Fruit fly (Drosophila melanogaster): ENCODE measurements around the gene CG14556.

The CG14556 gene

dm6 chr3R:26105924-26106494 lies 20.4 kb upstream of the CG14556 start (continued):
- 0 out of 2 replicates have a peak, but pooled peaks have one; percentile 10 for TF ChIP-seq Doc2 (GFP tag; IDR thresholded peaks at IDR 0.05)
- TF ChIP-seq CG15011 (GFP tag; optimal IDR thresholded peaks at IDR 0.05): peak; percentile 61
- TF ChIP-seq twi (tag; optimal IDR thresholded peaks at IDR 0.05): no peak
- TF ChIP-seq CoRest (tag; optimal IDR thresholded peaks at IDR 0.05): peak; percentile 33
- TF ChIP-seq Hey (tag; optimal IDR thresholded peaks at IDR 0.05): peak; percentile 98
- no peak for TF ChIP-seq pan (optimal IDR thresholded peaks at IDR 0.05)
- peak in 1 of 2 experiments; percentile 81 for TF ChIP-seq pan (GFP tag; optimal IDR thresholded peaks at IDR 0.05 in 1 of 2, IDR thresholded peaks at IDR 0.05 in 1 of 2)
- TF ChIP-seq bbx (GFP tag; IDR thresholded peaks at IDR 0.05; ENCODE audit: partially characterized antibody): 0 out of 2 replicates have a peak, but pooled peaks have one; percentile 22
- TF ChIP-seq Pdp1 (GFP tag; optimal IDR thresholded peaks at IDR 0.05): no peak
- peak; percentile 69 for TF ChIP-seq CG10147 (GFP tag; optimal IDR thresholded peaks at IDR 0.05)
- peak; percentile 75 for TF ChIP-seq Hmr (GFP tag; optimal IDR thresholded peaks at IDR 0.05)
- 0 out of 2 replicates have a peak, but pooled peaks have one; percentile 16 for TF ChIP-seq aop (GFP tag; IDR thresholded peaks at IDR 0.05)
- TF ChIP-seq CG6254 (GFP tag; optimal IDR thresholded peaks at IDR 0.05): peak; percentile 22
- no peak for TF ChIP-seq zen (tag; optimal IDR thresholded peaks at IDR 0.05)
- 0 out of 2 replicates have a peak, but pooled peaks have one; percentile 24 for TF ChIP-seq bowl (GFP tag; IDR thresholded peaks at IDR 0.05)
- peak; percentile 90 for TF ChIP-seq grau (tag; optimal IDR thresholded peaks at IDR 0.05)
- no peak for TF ChIP-seq Lhr (GFP tag; optimal IDR thresholded peaks at IDR 0.05)
- peak; percentile 83 for TF ChIP-seq ci (GFP tag; IDR thresholded peaks at IDR 0.05)
- peak; percentile 27 for TF ChIP-seq CG9727 (GFP tag; optimal IDR thresholded peaks at IDR 0.05)
- TF ChIP-seq CG8388 (GFP tag; optimal IDR thresholded peaks at IDR 0.05): peak; percentile 21
- TF ChIP-seq Max (GFP tag; optimal IDR thresholded peaks at IDR 0.05): peak; percentile 28
- peak; percentile 52 for TF ChIP-seq PHDP (tag; optimal IDR thresholded peaks at IDR 0.05)
- TF ChIP-seq CG11456 (GFP tag; IDR thresholded peaks at IDR 0.05): peak; percentile 77
- TF ChIP-seq CG7357 (GFP tag; IDR thresholded peaks at IDR 0.05): peak; percentile 48
- peak; percentile 16; the same call in 1 of the 2 replicates for TF ChIP-seq Lim3 (GFP tag; IDR thresholded peaks at IDR 0.05)
- TF ChIP-seq ro (GFP tag; IDR thresholded peaks at IDR 0.05): 0 out of 2 replicates have a peak, but pooled peaks have one; percentile 28
- TF ChIP-seq Xrp1 (GFP tag; IDR thresholded peaks at IDR 0.05): peak; percentile 70; the same call in 1 of the 2 replicates
- no peak for TF ChIP-seq NK7.1 (GFP tag; optimal IDR thresholded peaks at IDR 0.05)
- TF ChIP-seq ash1 (GFP tag; optimal IDR thresholded peaks at IDR 0.05): no peak
- TF ChIP-seq CG7271 (tag; optimal IDR thresholded peaks at IDR 0.05): no peak
- TF ChIP-seq Scr (GFP tag; IDR thresholded peaks at IDR 0.05; ENCODE audit: partially characterized antibody): no peak
- TF ChIP-seq CG14667 (GFP tag; IDR thresholded peaks at IDR 0.05): peak; percentile 72
- peak; percentile 69 for TF ChIP-seq bcd (GFP tag; optimal IDR thresholded peaks at IDR 0.05)
- no peak for TF ChIP-seq CG9797 (GFP tag; optimal IDR thresholded peaks at IDR 0.05)
- TF ChIP-seq CG32772 (GFP tag; IDR thresholded peaks at IDR 0.05): peak; percentile 86
- no peak for TF ChIP-seq B-H2 (GFP tag; optimal IDR thresholded peaks at IDR 0.05)
- peak; percentile 59 for TF ChIP-seq CG9215 (GFP tag; IDR thresholded peaks at IDR 0.05)
- TF ChIP-seq Gsc (GFP tag; IDR thresholded peaks at IDR 0.05): no peak; the same call in 1 of the 2 replicates
- TF ChIP-seq Drgx (GFP tag; IDR thresholded peaks at IDR 0.05): peak; percentile 80
- TF ChIP-seq CG14441 (GFP tag; IDR thresholded peaks at IDR 0.05): peak; percentile 81
- peak; percentile 79 for TF ChIP-seq Dek (tag; optimal IDR thresholded peaks at IDR 0.05)
- peak; percentile 4 for TF ChIP-seq CG18011 (GFP tag; optimal IDR thresholded peaks at IDR 0.05)
- TF ChIP-seq crol (GFP tag; IDR thresholded peaks at IDR 0.05): peak; percentile 79
- no peak for TF ChIP-seq gcm2 (GFP tag; optimal IDR thresholded peaks at IDR 0.05)
- TF ChIP-seq CG4730 (GFP tag; IDR thresholded peaks at IDR 0.05): peak; percentile 62
- 0 out of 3 replicates have a peak, but pooled peaks have one; percentile 9 for TF ChIP-seq knrl (GFP tag; IDR thresholded peaks at IDR 0.05; ENCODE audit: partially characterized antibody)
- TF ChIP-seq wdn (GFP tag; IDR thresholded peaks at IDR 0.05): peak; percentile 65; the same call in 1 of the 2 replicates
- no peak for TF ChIP-seq CG12744 (GFP tag; optimal IDR thresholded peaks at IDR 0.05)
- TF ChIP-seq h (optimal IDR thresholded peaks at IDR 0.05): no peak
- peak; percentile 79 for TF ChIP-seq ranshi (GFP tag; IDR thresholded peaks at IDR 0.05)

Measured in whole organism, embryonic.